Fruit fly (Drosophila melanogaster) whole organism, embryonic: Measurements from ENCODE around the gene Ir94f.

ENCODE experiments used
- ATbp ChIP-seq: fragments of 200-800 bp; sonication (Bioruptor generic); optimal IDR thresholded peaks from 2 replicates; lab custom pipeline; 2017; ENCODE audit warnings: missing biosample characterization, mild to moderate bottlenecking, missing genetic modification characterization, missing genetic modification reagents
- Bdp1 ChIP-seq: fragments of 200-800 bp; sonication (Bioruptor generic); optimal IDR thresholded peaks from 3 replicates; lab custom pipeline; 2016; ENCODE audit warnings: missing biosample characterization, missing genetic modification characterization
- CG10209 ChIP-seq: fragments of 200-800 bp; sonication (Bioruptor generic); optimal IDR thresholded peaks from 3 replicates; lab custom pipeline; 2017; ENCODE audit warnings: missing biosample characterization, mild to moderate bottlenecking, missing genetic modification characterization, missing genetic modification reagents
- CG10267 ChIP-seq: fragments of 200-800 bp; sonication (Bioruptor generic); optimal IDR thresholded peaks from 2 replicates; lab custom pipeline; 2018; ENCODE audit warnings: missing biosample characterization, mild to moderate bottlenecking, missing genetic modification characterization, moderate library complexity
- CG12391 ChIP-seq: fragments of 200-800 bp; sonication (Bioruptor generic); optimal IDR thresholded peaks from 3 replicates; lab custom pipeline; 2018; ENCODE audit warnings: missing biosample characterization, mild to moderate bottlenecking, missing genetic modification characterization, moderate library complexity
- CG12659 ChIP-seq: fragments of 200-800 bp; sonication (Bioruptor generic); optimal IDR thresholded peaks from 3 replicates; lab custom pipeline; 2017; ENCODE audit warnings: mild to moderate bottlenecking, missing biosample characterization, missing genetic modification reagents, missing genetic modification characterization
- CG13287 ChIP-seq: fragments of 200-800 bp; sonication (Bioruptor generic); IDR thresholded peaks from 2 replicates; pipeline ENCODE4 v1.3.6; 2022; ENCODE audit warnings: missing biosample characterization, missing genetic modification characterization; ENCODE audit not compliant: partially characterized antibody
- CG14441 ChIP-seq: fragments of 200-800 bp; sonication (Bioruptor generic); IDR thresholded peaks from 2 replicates; pipeline ENCODE4 v1.3.6; 2022; ENCODE audit warnings: missing biosample characterization, missing genetic modification characterization
- CG14667 ChIP-seq: fragments of 200-800 bp; sonication (Bioruptor generic); IDR thresholded peaks from 2 replicates; pipeline ENCODE4 v1.3.6; 2022; ENCODE audit warnings: missing biosample characterization, missing genetic modification characterization
- CG15514 ChIP-seq: fragments of 200-800 bp; sonication (Bioruptor generic); optimal IDR thresholded peaks from 3 replicates; lab custom pipeline; 2017; ENCODE audit warnings: missing biosample characterization, missing genetic modification characterization, mild to moderate bottlenecking, moderate library complexity, missing genetic modification reagents
- CG15696 ChIP-seq: fragments of 200-800 bp; sonication (Bioruptor generic); optimal IDR thresholded peaks from 2 replicates; lab custom pipeline; 2019; ENCODE audit warnings: missing biosample characterization, mild to moderate bottlenecking, missing genetic modification characterization, moderate library complexity
- CG1647 ChIP-seq: fragments of 200-800 bp; sonication (Bioruptor generic); optimal IDR thresholded peaks from 3 replicates; lab custom pipeline; 2016; ENCODE audit warnings: missing biosample characterization, missing genetic modification characterization
- CG16815 ChIP-seq: fragments of 200-800 bp; sonication (Bioruptor generic); optimal IDR thresholded peaks from 3 replicates; lab custom pipeline; 2017; ENCODE audit warnings: missing biosample characterization, mild to moderate bottlenecking, missing genetic modification characterization
- CG17568 ChIP-seq: fragments of 200-800 bp; sonication (Bioruptor generic); optimal IDR thresholded peaks from 2 replicates; lab custom pipeline; 2018; ENCODE audit warnings: missing biosample characterization, mild to moderate bottlenecking, missing genetic modification characterization, moderate library complexity
- CG17829 ChIP-seq: fragments of 200-800 bp; optimal IDR thresholded peaks from 2 replicates; lab custom pipeline; 2019; ENCODE audit warnings: missing biosample characterization, mild to moderate bottlenecking, missing genetic modification characterization, moderate library complexity
- CG18262 ChIP-seq: fragments of 200-800 bp; optimal IDR thresholded peaks from 3 replicates; lab custom pipeline; 2019; ENCODE audit warnings: missing biosample characterization, mild to moderate bottlenecking, missing genetic modification characterization, moderate library complexity
- CG2678 ChIP-seq: fragments of 200-800 bp; sonication (Bioruptor generic); optimal IDR thresholded peaks from 3 replicates; lab custom pipeline; 2019; ENCODE audit warnings: missing biosample characterization, mild to moderate bottlenecking, missing genetic modification characterization, moderate library complexity
- CG2712 ChIP-seq: fragments of 200-800 bp; optimal IDR thresholded peaks from 3 replicates; lab custom pipeline; 2019; ENCODE audit warnings: missing biosample characterization, mild to moderate bottlenecking, missing genetic modification characterization, moderate library complexity
- CG31441 ChIP-seq: fragments of 200-800 bp; sonication (Bioruptor generic); IDR thresholded peaks from 2 replicates; pipeline ENCODE4 v1.3.6; 2022; ENCODE audit warnings: missing biosample characterization, missing genetic modification characterization
- CG33557 ChIP-seq: fragments of 200-800 bp; sonication (Bioruptor generic); optimal IDR thresholded peaks from 2 replicates; lab custom pipeline; 2019; ENCODE audit warnings: missing biosample characterization, mild to moderate bottlenecking, missing genetic modification characterization, moderate library complexity
- CG4328 ChIP-seq: fragments of 200-800 bp; sonication (Bioruptor generic); optimal IDR thresholded peaks from 3 replicates; lab custom pipeline; 2017; ENCODE audit warnings: missing biosample characterization, missing genetic modification reagents, missing genetic modification characterization
- CG4404 ChIP-seq: fragments of 200-800 bp; sonication (Bioruptor generic); IDR thresholded peaks from 2 replicates; pipeline ENCODE4 v1.3.6; 2022; ENCODE audit warnings: missing biosample characterization, missing genetic modification characterization
- CG4424 ChIP-seq: fragments of 200-800 bp; sonication (Bioruptor generic); optimal IDR thresholded peaks from 3 replicates; lab custom pipeline; 2016; ENCODE audit warnings: missing biosample characterization, missing genetic modification characterization
- CG9932 ChIP-seq: fragments of 200-800 bp; sonication (Bioruptor generic); IDR thresholded peaks from 2 replicates; pipeline ENCODE4 v1.3.6; 2022; ENCODE audit warnings: missing biosample characterization, missing genetic modification characterization
- D19A ChIP-seq: fragments of 200-800 bp; optimal IDR thresholded peaks from 3 replicates; lab custom pipeline; 2019; ENCODE audit warnings: missing biosample characterization, mild to moderate bottlenecking, missing genetic modification characterization, moderate library complexity
- E2f1 ChIP-seq: fragments of 200-800 bp; sonication (Bioruptor generic); IDR thresholded peaks from 2 replicates; pipeline ENCODE4 v1.3.6; 2022; ENCODE audit warnings: missing biosample characterization, missing genetic modification characterization
- Fer1 ChIP-seq: fragments of 200-800 bp; sonication (Bioruptor generic); optimal IDR thresholded peaks from 2 replicates; lab custom pipeline; 2017; ENCODE audit warnings: missing biosample characterization, mild to moderate bottlenecking, missing genetic modification characterization
- HLH54F ChIP-seq: fragments of 200-800 bp; sonication (Bioruptor generic); optimal IDR thresholded peaks from 3 replicates; lab custom pipeline; 2016; ENCODE audit warnings: missing biosample characterization, missing genetic modification characterization
- HmgD ChIP-seq: fragments of 200-800 bp; sonication (Bioruptor generic); optimal IDR thresholded peaks from 3 replicates; lab custom pipeline; 2016; ENCODE audit warnings: missing biosample characterization, missing genetic modification characterization
- Mad ChIP-seq: fragments of 200-800 bp; sonication (Bioruptor generic); optimal IDR thresholded peaks from 2 replicates; lab custom pipeline; 2016; ENCODE audit warnings: missing biosample characterization, missing genetic modification characterization
- Nf-YA ChIP-seq: fragments of 200-800 bp; sonication (Bioruptor generic); IDR thresholded peaks from 2 replicates; pipeline ENCODE4 v1.3.6; 2022; ENCODE audit warnings: missing biosample characterization, missing genetic modification characterization
- Nf-YC ChIP-seq: fragments of 200-800 bp; optimal IDR thresholded peaks from 3 replicates; lab custom pipeline; 2019; ENCODE audit warnings: missing biosample characterization, mild to moderate bottlenecking, missing genetic modification characterization, moderate library complexity
- Rfx ChIP-seq: fragments of 200-800 bp; sonication (Bioruptor generic); IDR thresholded peaks from 2 replicates; pipeline ENCODE4 v1.3.6; 2022; ENCODE audit warnings: missing biosample characterization, missing genetic modification characterization
- Taf1 ChIP-seq: fragments of 200-800 bp; sonication (Bioruptor generic); IDR thresholded peaks from 2 replicates; pipeline ENCODE4 v1.3.6; 2022; ENCODE audit warnings: missing biosample characterization, missing genetic modification characterization
- Xrp1 ChIP-seq: fragments of 200-800 bp; sonication (Bioruptor generic); IDR thresholded peaks from 2 replicates; pipeline ENCODE4 v1.3.6; 2022; ENCODE audit warnings: missing biosample characterization, missing genetic modification characterization
- bcd ChIP-seq: fragments of 200-800 bp; sonication (Bioruptor generic); optimal IDR thresholded peaks from 2 replicates; lab custom pipeline; 2017; ENCODE audit warnings: missing biosample characterization, mild to moderate bottlenecking, missing genetic modification characterization
- bsh ChIP-seq, 2 experiments: fragments of 200-800 bp; sonication (Bioruptor generic); optimal IDR thresholded peaks; 2 replicates each; lab custom pipeline; 2017 to 2018; ENCODE audit warnings: mild to moderate bottlenecking in 2 of 2, missing biosample characterization in 2 of 2, missing genetic modification characterization in 2 of 2, moderate library complexity in 1 of 2
- ci ChIP-seq: fragments of 200-800 bp; sonication (Bioruptor generic); IDR thresholded peaks from 3 replicates; pipeline ENCODE4 v1.3.6; 2022; ENCODE audit warnings: missing biosample characterization, missing genetic modification characterization
- esg ChIP-seq: fragments of 200-800 bp; sonication (Bioruptor generic); conservative IDR thresholded peaks from 2 replicates; pipeline ENCODE4 v1.3.6; 2022; ENCODE audit warnings: missing biosample characterization, missing genetic modification characterization
- jumu ChIP-seq: fragments of 200-800 bp; sonication (Bioruptor generic); optimal IDR thresholded peaks from 3 replicates; lab custom pipeline; 2016; ENCODE audit warnings: missing biosample characterization, missing genetic modification characterization
- ken ChIP-seq: fragments of 200-800 bp; sonication (Bioruptor generic); IDR thresholded peaks from 3 replicates; pipeline ENCODE4 v1.3.6; 2022; ENCODE audit warnings: missing biosample characterization, missing genetic modification characterization
- odd ChIP-seq: fragments of 200-800 bp; sonication (Bioruptor generic); optimal IDR thresholded peaks from 2 replicates; lab custom pipeline; 2017; ENCODE audit warnings: missing biosample characterization, mild to moderate bottlenecking, missing genetic modification characterization
- otp ChIP-seq: fragments of 200-800 bp; sonication (Bioruptor generic); IDR thresholded peaks from 3 replicates; pipeline ENCODE4, ENCODE4 v1.3.6; 2022; ENCODE audit warnings: missing biosample characterization, missing genetic modification characterization
- phol ChIP-seq: fragments of 200-800 bp; sonication (Bioruptor generic); optimal IDR thresholded peaks from 3 replicates; lab custom pipeline; 2018; ENCODE audit warnings: missing biosample characterization, mild to moderate bottlenecking, missing genetic modification characterization, moderate library complexity
- ro ChIP-seq: fragments of 200-800 bp; sonication (Bioruptor generic); IDR thresholded peaks from 2 replicates; pipeline ENCODE4 v1.3.6; 2022; ENCODE audit warnings: missing biosample characterization, missing genetic modification characterization
- stwl ChIP-seq: fragments of 200-800 bp; sonication (Bioruptor generic); optimal IDR thresholded peaks from 3 replicates; lab custom pipeline; 2018; ENCODE audit warnings: missing biosample characterization, mild to moderate bottlenecking, missing genetic modification characterization, moderate library complexity
- tin ChIP-seq: fragments of 200-800 bp; sonication (Bioruptor generic); optimal IDR thresholded peaks from 3 replicates; lab custom pipeline; 2016; ENCODE audit warnings: missing biosample characterization, missing genetic modification characterization
- tx ChIP-seq: fragments of 200-800 bp; sonication (Bioruptor generic); optimal IDR thresholded peaks from 2 replicates; lab custom pipeline; 2016; ENCODE audit warnings: missing biosample characterization, missing genetic modification characterization
- zfh1 ChIP-seq: fragments of 200-800 bp; sonication (Bioruptor generic); IDR thresholded peaks from 3 replicates; pipeline ENCODE4 v1.3.6; 2022; ENCODE audit warnings: missing biosample characterization, missing genetic modification characterization

Ir94f gene

dm6 chr3R:23445249-23445916 lies 36.3 kb upstream of the Ir94f start (continued):
- TF ChIP-seq CG9932 (GFP tag; lab: Robert Waterston, UW): 0 out of 2 replicates have a peak, but pooled peaks have one; percentile 27
- no peak for TF ChIP-seq Nf-YC (tag; lab: Kevin White, UChicago)
- TF ChIP-seq CG12659: peak; percentile 15
- TF ChIP-seq Bdp1: peak; percentile 15
- TF ChIP-seq CG1647: no peak
- no peak for TF ChIP-seq CG10267 (tag; lab: Kevin White, UChicago)
- no peak for TF ChIP-seq CG4404 (GFP tag; lab: Robert Waterston, UW)
- TF ChIP-seq Rfx: peak; percentile 44; the same call in 1 of the 2 replicates
- TF ChIP-seq Nf-YA (GFP tag; lab: Robert Waterston, UW): peak; percentile 49; the same call in 1 of the 2 replicates
- no peak for TF ChIP-seq CG4424 (GFP tag; lab: Kevin White, UChicago)
- no peak for TF ChIP-seq tx
- TF ChIP-seq CG13287: no peak
- peak; percentile 23 for TF ChIP-seq jumu (GFP tag; lab: Kevin White, UChicago)
- no peak for TF ChIP-seq CG14667
- TF ChIP-seq CG12391 (tag; lab: Kevin White, UChicago): no peak
- no peak for TF ChIP-seq Mad (GFP tag; lab: Kevin White, UChicago)
- peak; percentile 3 for TF ChIP-seq CG15514 (GFP tag; lab: Kevin White, UChicago)
- TF ChIP-seq CG17829 (tag; lab: Kevin White, UChicago): no peak
- TF ChIP-seq CG18262 (tag; lab: Kevin White, UChicago): peak; percentile 34
- TF ChIP-seq odd (GFP tag; lab: Kevin White, UChicago): peak; percentile 41
- TF ChIP-seq CG10209 (GFP tag; lab: Kevin White, UChicago): peak; percentile 41
- 0 out of 2 replicates have a peak, but pooled peaks have one; percentile 17 for TF ChIP-seq ro
- TF ChIP-seq CG14441 (GFP tag; lab: Robert Waterston, UW): peak; percentile 46; the same call in 1 of the 2 replicates
- no peak for TF ChIP-seq tin (GFP tag; lab: Kevin White, UChicago)
- TF ChIP-seq HmgD (GFP tag; lab: Kevin White, UChicago): no peak
- no peak for TF ChIP-seq stwl (tag; lab: Kevin White, UChicago)
- TF ChIP-seq CG15696 (tag; lab: Kevin White, UChicago): peak; percentile 36
- peak in 1 of 2 experiments; percentile 49 for TF ChIP-seq bsh (GFP tag; optimal IDR thresholded peaks at IDR 0.05; lab: Kevin White, UChicago)
- TF ChIP-seq Fer1 (GFP tag; lab: Kevin White, UChicago): no peak
- no peak for TF ChIP-seq esg (GFP tag; lab: Robert Waterston, UW)
- TF ChIP-seq otp: peak; percentile 77
- no peak for TF ChIP-seq HLH54F
- TF ChIP-seq bcd (GFP tag; lab: Kevin White, UChicago): peak; percentile 32
- TF ChIP-seq E2f1 (GFP tag; lab: Robert Waterston, UW): peak; percentile 29; the same call in 1 of the 2 replicates
- peak; percentile 56 for TF ChIP-seq Xrp1
- peak; percentile 66 for TF ChIP-seq D19A (tag; lab: Kevin White, UChicago)
- peak; percentile 40; the same call in 1 of the 2 replicates for TF ChIP-seq CG31441 (GFP tag; lab: Robert Waterston, UW)
- peak; percentile 7 for TF ChIP-seq CG17568 (GFP tag; lab: Kevin White, UChicago)
- no peak for TF ChIP-seq CG2712
- peak; percentile 82 for TF ChIP-seq ATbp
- peak; percentile 10 for TF ChIP-seq CG33557 (GFP tag; lab: Kevin White, UChicago)
- peak; percentile 21; the same call in 1 of the 3 replicates for TF ChIP-seq zfh1
- TF ChIP-seq ken (GFP tag; lab: Robert Waterston, UW): 0 out of 3 replicates have a peak, but pooled peaks have one; percentile 45
- TF ChIP-seq CG4328: peak; percentile 26
- TF ChIP-seq Taf1 (GFP tag; lab: Robert Waterston, UW): no peak
- TF ChIP-seq phol (tag; lab: Kevin White, UChicago): peak; percentile 11
- peak; percentile 3 for TF ChIP-seq CG16815 (GFP tag; lab: Kevin White, UChicago)
- peak; percentile 25 for TF ChIP-seq CG2678
- TF ChIP-seq ci (GFP tag; lab: Robert Waterston, UW): peak; percentile 76
